Worm (Caenorhabditis elegans): ENCODE measurements around the gene C34C6.9.

ce11 chrII:8710317-8710716 lies 24.6 kb downstream of the C34C6.9 start, which contains the start of gene srg-15:
- TF ChIP-seq ets-4 (tag; optimal IDR thresholded peaks at IDR 0.05), result no peak
- no peak for TF ChIP-seq lin-11 (tag; optimal IDR thresholded peaks at IDR 0.05)
- no peak for TF ChIP-seq elt-4 (tag; optimal IDR thresholded peaks at IDR 0.05)
- no peak for TF ChIP-seq ceh-31 (tag; optimal IDR thresholded peaks at IDR 0.05)
- no peak for TF ChIP-seq unc-55 (GFP tag; optimal IDR thresholded peaks at IDR 0.05)
- TF ChIP-seq pqm-1 (tag; optimal IDR thresholded peaks at IDR 0.05), result no peak
- no peak for TF ChIP-seq zip-5 (tag; optimal IDR thresholded peaks at IDR 0.05)
- TF ChIP-seq ceh-9 (tag; optimal IDR thresholded peaks at IDR 0.05), result no peak
- TF ChIP-seq ceh-30 (tag; optimal IDR thresholded peaks at IDR 0.05), result no peak
- TF ChIP-seq sdc-2 (tag; optimal IDR thresholded peaks at IDR 0.05), result no peak
- TF ChIP-seq nhr-232 (tag; optimal IDR thresholded peaks at IDR 0.05), result no peak

Data from whole organism, late embryonic.